Fruit fly (Drosophila melanogaster): Measurements from ENCODE around the gene CG5194.

Gene CG5194

dm6 chr3L:9054822-9055407, 45.3 kb upstream of the CG5194 start:
- TF ChIP-seq Oli (tag; optimal IDR thresholded peaks at IDR 0.05) (no peak), Doc2 (GFP tag; IDR thresholded peaks at IDR 0.05) (no peak), E2f2 (GFP tag; IDR thresholded peaks at IDR 0.05) (no peak), CG8765 (GFP tag; IDR thresholded peaks at IDR 0.05) (no peak), CG10209 (GFP tag; optimal IDR thresholded peaks at IDR 0.05) (no peak), Nf-YC (tag; optimal IDR thresholded peaks at IDR 0.05) (no peak), fd96Cb (tag; optimal IDR thresholded peaks at IDR 0.05) (no peak), fd102C (GFP tag; optimal IDR thresholded peaks at IDR 0.05) (no peak), Lpt (GFP tag; optimal IDR thresholded peaks at IDR 0.05) (no peak), HLH54F (GFP tag; optimal IDR thresholded peaks at IDR 0.05) (no peak), trh (GFP tag; optimal IDR thresholded peaks at IDR 0.05) (no peak), CG10366 (GFP tag; IDR thresholded peaks at IDR 0.05) (no peak), ci (GFP tag; IDR thresholded peaks at IDR 0.05) (0 out of 3 replicates have a peak, but pooled peaks have one; percentile 32), CG42726 (GFP tag; IDR thresholded peaks at IDR 0.05; ENCODE audit: partially characterized antibody) (peak; percentile 65), Scr (GFP tag; IDR thresholded peaks at IDR 0.05; ENCODE audit: partially characterized antibody) (peak; percentile 22), sr (GFP tag; IDR thresholded peaks at IDR 0.05) (no peak), Tbp (GFP tag; optimal IDR thresholded peaks at IDR 0.05) (no peak), CG7357 (GFP tag; IDR thresholded peaks at IDR 0.05) (no peak), CG4328 (GFP tag; optimal IDR thresholded peaks at IDR 0.05) (no peak), CG15011 (GFP tag; optimal IDR thresholded peaks at IDR 0.05) (no peak), CG1792 (GFP tag; optimal IDR thresholded peaks at IDR 0.05) (no peak), CG2199 (GFP tag; IDR thresholded peaks at IDR 0.05) (peak; percentile 84), salm (tag; optimal IDR thresholded peaks at IDR 0.05) (no peak), sd (tag; optimal IDR thresholded peaks at IDR 0.05) (peak; percentile 37), CG14710 (tag; optimal IDR thresholded peaks at IDR 0.05) (no peak), CG16813 (GFP tag; IDR thresholded peaks at IDR 0.05; ENCODE audit: partially characterized antibody) (peak; percentile 68; the same call in 2 of the 3 replicates), CG12104 (GFP tag; optimal IDR thresholded peaks at IDR 0.05) (no peak), bbx (GFP tag; IDR thresholded peaks at IDR 0.05; ENCODE audit: partially characterized antibody) (peak; percentile 26; the same call in 1 of the 2 replicates), CG7963 (GFP tag; IDR thresholded peaks at IDR 0.05; ENCODE audit: partially characterized antibody) (peak; percentile 31; the same call in 1 of the 3 replicates), ap (GFP tag; IDR thresholded peaks at IDR 0.05) (no peak), CG6272 (GFP tag; IDR thresholded peaks at IDR 0.05) (no peak), CG9437 (GFP tag; optimal IDR thresholded peaks at IDR 0.05) (no peak), Kr (GFP tag; optimal IDR thresholded peaks at IDR 0.05) (no peak), Med (GFP tag) (peak; percentile 59), C15 (GFP tag; IDR thresholded peaks at IDR 0.05) (no peak), mld (GFP tag; IDR thresholded peaks at IDR 0.05; ENCODE audit: partially characterized antibody) (no peak), CG31224 (GFP tag; IDR thresholded peaks at IDR 0.05) (no peak), exex (tag; optimal IDR thresholded peaks at IDR 0.05) (no peak), yki (optimal IDR thresholded peaks at IDR 0.05) (no peak), CG4282 (GFP tag; optimal IDR thresholded peaks at IDR 0.05) (no peak), pnt (GFP tag; optimal IDR thresholded peaks at IDR 0.05) (no peak), CG11696 (GFP tag; IDR thresholded peaks at IDR 0.05) (no peak), CG15479 (GFP tag; optimal IDR thresholded peaks at IDR 0.05) (no peak), amos (GFP tag; IDR thresholded peaks at IDR 0.05; ENCODE audit: partially characterized antibody) (peak; percentile 74), HmgZ (tag; optimal IDR thresholded peaks at IDR 0.05) (peak; percentile 14), Taf1 (GFP tag; IDR thresholded peaks at IDR 0.05) (no peak), br (optimal IDR thresholded peaks at IDR 0.05) (no peak), Atf-2 (GFP tag; optimal IDR thresholded peaks at IDR 0.05) (no peak), CG18599 (GFP tag; optimal IDR thresholded peaks at IDR 0.05) (no peak), knrl (GFP tag; IDR thresholded peaks at IDR 0.05; ENCODE audit: partially characterized antibody) (peak; percentile 63), Opbp (GFP tag; IDR thresholded peaks at IDR 0.05; ENCODE audit: partially characterized antibody) (0 out of 3 replicates have a peak, but pooled peaks have one; percentile 41)

All from whole organism, embryonic.